Fruit fly (Drosophila melanogaster) whole organism, embryonic: ENCODE data around the gene Nup358.
A peak's percentile ranks its signal among the peaks of the same experiment; 100 is the strongest.

Experiments
- Adf1 ChIP-seq: fragments of 200-800 bp; sonication (Bioruptor generic); IDR thresholded peaks from 2 replicates; pipeline ENCODE4 v1.3.6; 2022; ENCODE audit warnings: missing biosample characterization, missing genetic modification characterization
- Bdp1 ChIP-seq: fragments of 200-800 bp; sonication (Bioruptor generic); optimal IDR thresholded peaks from 3 replicates; lab custom pipeline; 2016; ENCODE audit warnings: missing biosample characterization, missing genetic modification characterization
- CG10431 ChIP-seq: fragments of 200-800 bp; sonication (Bioruptor generic); optimal IDR thresholded peaks from 3 replicates; lab custom pipeline; 2018; ENCODE audit warnings: missing biosample characterization, mild to moderate bottlenecking, missing genetic modification characterization
- CG11456 ChIP-seq: fragments of 200-800 bp; sonication (Bioruptor generic); IDR thresholded peaks from 3 replicates; pipeline ENCODE4 v1.3.6; 2022; ENCODE audit warnings: missing biosample characterization, missing genetic modification characterization
- CG12155 ChIP-seq: fragments of 200-800 bp; sonication (Bioruptor generic); optimal IDR thresholded peaks from 3 replicates; lab custom pipeline; 2016; ENCODE audit warnings: missing biosample characterization, missing genetic modification characterization
- CG12744 ChIP-seq: fragments of 200-800 bp; sonication (Bioruptor generic); optimal IDR thresholded peaks from 2 replicates; lab custom pipeline; 2016; ENCODE audit warnings: missing biosample characterization, missing genetic modification characterization
- CG13624 ChIP-seq: fragments of 200-800 bp; sonication (Bioruptor generic); optimal IDR thresholded peaks from 2 replicates; lab custom pipeline; 2016; ENCODE audit warnings: missing biosample characterization, missing genetic modification characterization
- CG15696 ChIP-seq: fragments of 200-800 bp; sonication (Bioruptor generic); optimal IDR thresholded peaks from 2 replicates; lab custom pipeline; 2019; ENCODE audit warnings: missing biosample characterization, mild to moderate bottlenecking, missing genetic modification characterization, moderate library complexity
- CG16779 ChIP-seq: fragments of 200-800 bp; sonication (Bioruptor generic); IDR thresholded peaks from 2 replicates; pipeline ENCODE4 v1.3.6; 2022; ENCODE audit warnings: missing biosample characterization, missing genetic modification characterization
- CG17385 ChIP-seq: fragments of 200-800 bp; sonication (Bioruptor generic); optimal IDR thresholded peaks from 3 replicates; lab custom pipeline; 2018; ENCODE audit warnings: missing biosample characterization, mild to moderate bottlenecking, missing genetic modification characterization
- CG33557 ChIP-seq: fragments of 200-800 bp; sonication (Bioruptor generic); optimal IDR thresholded peaks from 2 replicates; lab custom pipeline; 2019; ENCODE audit warnings: missing biosample characterization, mild to moderate bottlenecking, missing genetic modification characterization, moderate library complexity
- CG34422 ChIP-seq: fragments of 200-800 bp; sonication (Bioruptor generic); IDR thresholded peaks from 3 replicates; pipeline ENCODE4 v1.3.6; 2022; ENCODE audit warnings: missing biosample characterization, missing genetic modification characterization
- CG3847 ChIP-seq: fragments of 200-800 bp; sonication (Bioruptor generic); IDR thresholded peaks from 2 replicates; pipeline ENCODE4 v1.3.6; 2022; ENCODE audit warnings: missing biosample characterization, missing genetic modification characterization
- CG4854 ChIP-seq: fragments of 200-800 bp; sonication (Bioruptor generic); optimal IDR thresholded peaks from 2 replicates; lab custom pipeline; 2016; ENCODE audit warnings: missing biosample characterization, missing genetic modification characterization, inconsistent platforms
- CG6175 ChIP-seq: fragments of 200-800 bp; sonication (Bioruptor generic); IDR thresholded peaks from 3 replicates; pipeline ENCODE4 v1.3.6; 2022; ENCODE audit warnings: missing biosample characterization, missing genetic modification characterization
- CG8765 ChIP-seq: fragments of 200-800 bp; sonication (Bioruptor generic); IDR thresholded peaks from 2 replicates; pipeline ENCODE4 v1.3.6; 2022; ENCODE audit warnings: missing biosample characterization, missing genetic modification characterization
- CTCF ChIP-seq: fragments of 200-800 bp; sonication (Bioruptor generic); optimal IDR thresholded peaks from 2 replicates; lab custom pipeline; 2017; ENCODE audit warnings: missing biosample characterization, mild to moderate bottlenecking, missing genetic modification characterization, moderate library complexity
- Dbx ChIP-seq: fragments of 200-800 bp; sonication (Bioruptor generic); IDR thresholded peaks from 3 replicates; pipeline ENCODE4 v1.3.6; 2022; ENCODE audit warnings: missing biosample characterization, missing genetic modification characterization
- H2.0 ChIP-seq: fragments of 200-800 bp; sonication (Bioruptor generic); IDR thresholded peaks from 2 replicates; pipeline ENCODE4 v1.3.6; 2022; ENCODE audit warnings: missing biosample characterization, missing genetic modification characterization
- HHEX ChIP-seq: fragments of 200-800 bp; sonication (Bioruptor generic); optimal IDR thresholded peaks from 3 replicates; lab custom pipeline; 2017; ENCODE audit warnings: missing biosample characterization, mild to moderate bottlenecking, missing genetic modification characterization, missing genetic modification reagents
- Sin3A ChIP-seq: fragments of >200 bp; optimal IDR thresholded peaks from 2 replicates; lab custom pipeline; 2018
- amos ChIP-seq: fragments of 200-800 bp; sonication (Bioruptor generic); IDR thresholded peaks from 2 replicates; pipeline ENCODE4 v1.3.6; 2022; ENCODE audit warnings: missing biosample characterization, missing genetic modification characterization; ENCODE audit not compliant: partially characterized antibody
- bcd ChIP-seq: fragments of 200-800 bp; sonication (Bioruptor generic); optimal IDR thresholded peaks from 2 replicates; lab custom pipeline; 2017; ENCODE audit warnings: missing biosample characterization, mild to moderate bottlenecking, missing genetic modification characterization
- crol ChIP-seq: fragments of 200-800 bp; sonication (Bioruptor generic); IDR thresholded peaks from 2 replicates; pipeline ENCODE4 v1.3.6; 2022; ENCODE audit warnings: missing biosample characterization, missing genetic modification characterization
- dimm ChIP-seq: fragments of 200-800 bp; sonication (Bioruptor generic); IDR thresholded peaks from 2 replicates; pipeline ENCODE4 v1.3.6; 2022; ENCODE audit warnings: missing biosample characterization, missing genetic modification characterization
- exex ChIP-seq: fragments of 200-800 bp; sonication (Bioruptor generic); optimal IDR thresholded peaks from 4 replicates; lab custom pipeline; 2018; ENCODE audit warnings: missing biosample characterization, mild to moderate bottlenecking, missing genetic modification characterization, moderate library complexity
- fd102C ChIP-seq: fragments of 200-800 bp; sonication (Bioruptor generic); optimal IDR thresholded peaks from 2 replicates; lab custom pipeline; 2018; ENCODE audit warnings: missing biosample characterization, mild to moderate bottlenecking, missing genetic modification characterization, moderate library complexity
- fd3F ChIP-seq: fragments of 200-800 bp; sonication (Bioruptor generic); optimal IDR thresholded peaks from 2 replicates; lab custom pipeline; 2018; ENCODE audit warnings: missing biosample characterization, mild to moderate bottlenecking, missing genetic modification characterization, moderate library complexity
- fru ChIP-seq: fragments of >200 bp; optimal IDR thresholded peaks from 2 replicates; lab custom pipeline; 2017
- fu2 ChIP-seq: fragments of 200-800 bp; sonication (Bioruptor generic); optimal IDR thresholded peaks from 2 replicates; lab custom pipeline; 2016; ENCODE audit warnings: missing biosample characterization, missing genetic modification characterization
- gcm2 ChIP-seq: fragments of 200-800 bp; sonication (Bioruptor generic); optimal IDR thresholded peaks from 2 replicates; lab custom pipeline; 2016; ENCODE audit warnings: missing biosample characterization, missing genetic modification characterization
- hbn ChIP-seq: fragments of 200-800 bp; sonication (Bioruptor generic); IDR thresholded peaks from 2 replicates; pipeline ENCODE4 v1.3.6; 2022; ENCODE audit warnings: missing biosample characterization, missing genetic modification characterization; ENCODE audit not compliant: partially characterized antibody
- ind ChIP-seq: fragments of 200-800 bp; sonication (Bioruptor generic); optimal IDR thresholded peaks from 3 replicates; lab custom pipeline; 2016; ENCODE audit warnings: missing biosample characterization, missing genetic modification characterization
- kay ChIP-seq: fragments of 200-800 bp; sonication (Bioruptor generic); optimal IDR thresholded peaks from 2 replicates; lab custom pipeline; 2016; ENCODE audit warnings: missing biosample characterization, missing genetic modification characterization
- ken ChIP-seq: fragments of 200-800 bp; sonication (Bioruptor generic); IDR thresholded peaks from 3 replicates; pipeline ENCODE4 v1.3.6; 2022; ENCODE audit warnings: missing biosample characterization, missing genetic modification characterization
- knrl ChIP-seq: fragments of 200-800 bp; sonication (Bioruptor generic); IDR thresholded peaks from 3 replicates; pipeline ENCODE4 v1.3.6; 2022; ENCODE audit warnings: missing biosample characterization, missing genetic modification characterization; ENCODE audit not compliant: partially characterized antibody
- lilli ChIP-seq: fragments of 200-800 bp; sonication (Bioruptor generic); optimal IDR thresholded peaks from 3 replicates; lab custom pipeline; 2016; ENCODE audit warnings: missing biosample characterization, missing genetic modification characterization
- lov ChIP-seq, 2 experiments: fragments of 200-800 bp in 1 of 2; fragments of >200 bp in 1 of 2; sonication (Bioruptor generic) in 1 of 2; IDR thresholded peaks in 1 of 2; optimal IDR thresholded peaks in 1 of 2; 2 replicates in 1 of 2; 3 replicates in 1 of 2; pipeline versions ENCODE4 v1.3.6 to Lab custom; 2017 to 2022; ENCODE audit warnings: missing biosample characterization in 1 of 2, missing genetic modification characterization in 1 of 2
- maf-S ChIP-seq: fragments of 200-800 bp; sonication (Bioruptor generic); optimal IDR thresholded peaks from 2 replicates; lab custom pipeline; 2016; ENCODE audit warnings: missing biosample characterization, missing genetic modification characterization
- nerfin-1 ChIP-seq: fragments of 200-800 bp; sonication (Bioruptor generic); optimal IDR thresholded peaks from 3 replicates; lab custom pipeline; 2019; ENCODE audit warnings: missing biosample characterization, mild to moderate bottlenecking, missing genetic modification characterization, moderate library complexity
- oc ChIP-seq: fragments of 200-800 bp; sonication (Bioruptor generic); optimal IDR thresholded peaks from 2 replicates; lab custom pipeline; 2018; ENCODE audit warnings: missing biosample characterization, mild to moderate bottlenecking, missing genetic modification characterization, moderate library complexity
- onecut ChIP-seq: fragments of 200-800 bp; sonication (Bioruptor generic); IDR thresholded peaks from 2 replicates; pipeline ENCODE4 v1.3.6; 2022; ENCODE audit warnings: missing biosample characterization, missing genetic modification characterization
- pzg ChIP-seq: fragments of 200-800 bp; sonication (Bioruptor generic); optimal IDR thresholded peaks from 3 replicates; lab custom pipeline; 2018; ENCODE audit warnings: missing biosample characterization, mild to moderate bottlenecking, missing genetic modification characterization, moderate library complexity
- seq ChIP-seq: fragments of 200-800 bp; sonication (Bioruptor generic); IDR thresholded peaks from 2 replicates; pipeline ENCODE4 v1.3.6; 2022; ENCODE audit warnings: missing biosample characterization, missing genetic modification characterization
- tin ChIP-seq: fragments of 200-800 bp; sonication (Bioruptor generic); optimal IDR thresholded peaks from 3 replicates; lab custom pipeline; 2016; ENCODE audit warnings: missing biosample characterization, missing genetic modification characterization
- ttk ChIP-seq: fragments of 200-800 bp; sonication (Bioruptor generic); IDR thresholded peaks from 2 replicates; pipeline ENCODE4 v2.1.2; 2022; ENCODE audit warnings: missing biosample characterization, missing genetic modification characterization
- tup ChIP-seq: fragments of 200-800 bp; sonication (Bioruptor generic); optimal IDR thresholded peaks from 2 replicates; lab custom pipeline; 2016; ENCODE audit warnings: missing biosample characterization, mild to moderate bottlenecking, missing genetic modification characterization, moderate library complexity
- twi ChIP-seq: fragments of 200-800 bp; optimal IDR thresholded peaks from 2 replicates; lab custom pipeline; 2019; ENCODE audit warnings: missing biosample characterization, mild to moderate bottlenecking, missing genetic modification characterization, moderate library complexity
- tx ChIP-seq: fragments of 200-800 bp; sonication (Bioruptor generic); optimal IDR thresholded peaks from 2 replicates; lab custom pipeline; 2016; ENCODE audit warnings: missing biosample characterization, missing genetic modification characterization
- unpg ChIP-seq: fragments of 200-800 bp; sonication (Bioruptor generic); optimal IDR thresholded peaks from 3 replicates; lab custom pipeline; 2018; ENCODE audit warnings: missing biosample characterization, mild to moderate bottlenecking, missing genetic modification characterization, moderate library complexity
- wor ChIP-seq: fragments of 200-800 bp; sonication (Bioruptor generic); IDR thresholded peaks from 2 replicates; pipeline ENCODE4 v1.3.6; 2022; ENCODE audit warnings: missing biosample characterization, missing genetic modification characterization
- yki ChIP-seq: fragments of >200 bp; optimal IDR thresholded peaks from 3 replicates; lab custom pipeline; 2018

The Nup358 gene

DNA sequence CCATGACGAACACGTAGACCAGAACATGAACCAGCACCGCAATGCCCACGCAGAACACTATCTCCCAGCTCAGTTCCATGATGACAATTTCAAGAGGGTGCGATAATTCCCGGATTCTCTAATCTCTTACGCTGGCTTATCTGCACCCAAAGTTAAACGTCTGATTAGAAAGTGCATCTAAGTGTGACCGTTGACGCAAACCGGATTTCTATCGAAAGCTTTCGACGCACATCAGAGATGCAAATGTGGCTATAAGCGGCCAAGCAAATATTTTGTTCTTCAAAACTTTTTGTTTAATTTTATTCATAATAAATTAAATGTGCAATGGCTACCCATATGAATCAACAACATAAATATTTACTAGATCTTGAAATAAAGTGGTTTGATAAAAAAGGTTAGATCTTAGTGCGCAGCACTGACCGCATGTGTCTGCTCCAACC lies 13.2 kb downstream of the Nup358 start, which contains the start of the genes Kdsr and CG11858 (continued):
- peak; percentile 28 for TF ChIP-seq nerfin-1 (tag; lab: Kevin White, UChicago)
- peak; percentile 61 for TF ChIP-seq CG13624 (GFP tag; lab: Kevin White, UChicago)
- no peak for TF ChIP-seq CTCF
- no peak for TF ChIP-seq lov (optimal IDR thresholded peaks at IDR 0.05; lab: Kevin White, UChicago)
- 0 out of 3 replicates have a peak, but pooled peaks have one; percentile 63 for TF ChIP-seq lov (GFP tag; IDR thresholded peaks at IDR 0.05; lab: Robert Waterston, UW)
- peak; percentile 61 for TF ChIP-seq pzg (GFP tag; lab: Kevin White, UChicago)
- TF ChIP-seq tup (GFP tag; lab: Kevin White, UChicago), result peak; percentile 9
- peak; percentile 26 for TF ChIP-seq CG33557 (GFP tag; lab: Kevin White, UChicago)
- TF ChIP-seq twi (tag; lab: Kevin White, UChicago), result peak; percentile 30
- TF ChIP-seq maf-S (GFP tag; lab: Kevin White, UChicago), result peak; percentile 40
- TF ChIP-seq yki, result no peak
- peak; percentile 21 for TF ChIP-seq fu2 (GFP tag; lab: Kevin White, UChicago)
- no peak for TF ChIP-seq amos (GFP tag; lab: Robert Waterston, UW)
- peak; percentile 35; the same call in 1 of the 2 replicates for TF ChIP-seq hbn
- TF ChIP-seq HHEX, result peak; percentile 12
- peak; percentile 34 for TF ChIP-seq tin (GFP tag; lab: Kevin White, UChicago)
- TF ChIP-seq CG3847 (GFP tag; lab: Robert Waterston, UW), result peak; percentile 68
- TF ChIP-seq CG10431 (GFP tag; lab: Kevin White, UChicago), result no peak
- peak; percentile 63 for TF ChIP-seq exex (tag; lab: Kevin White, UChicago)
- TF ChIP-seq CG6175, result no peak
- no peak for TF ChIP-seq knrl (GFP tag; lab: Robert Waterston, UW)
- peak; percentile 42 for TF ChIP-seq CG15696 (tag; lab: Kevin White, UChicago)
- peak; percentile 27 for TF ChIP-seq Bdp1 (GFP tag; lab: Kevin White, UChicago)
- TF ChIP-seq oc (tag; lab: Kevin White, UChicago), result peak; percentile 67
- no peak; the same call in 1 of the 2 replicates for TF ChIP-seq onecut (GFP tag; lab: Robert Waterston, UW)
- peak; percentile 55; the same call in 1 of the 2 replicates for TF ChIP-seq seq
- TF ChIP-seq CG8765 (GFP tag; lab: Robert Waterston, UW), result peak; percentile 53
- peak; percentile 46; the same call in 1 of the 2 replicates for TF ChIP-seq wor (GFP tag; lab: Robert Waterston, UW)
- peak; percentile 83 for TF ChIP-seq lilli (GFP tag; lab: Kevin White, UChicago)
- 0 out of 3 replicates have a peak, but pooled peaks have one; percentile 34 for TF ChIP-seq CG11456 (GFP tag; lab: Robert Waterston, UW)
- TF ChIP-seq CG17385 (GFP tag; lab: Kevin White, UChicago), result peak; percentile 29
- no peak for TF ChIP-seq crol
- no peak for TF ChIP-seq dimm (GFP tag; lab: Robert Waterston, UW)
- TF ChIP-seq fd102C (GFP tag; lab: Kevin White, UChicago), result no peak
- peak; percentile 70; the same call in 2 of the 3 replicates for TF ChIP-seq ken (GFP tag; lab: Robert Waterston, UW)
- peak; percentile 59 for TF ChIP-seq Sin3A (lab: Kevin White, UChicago)
- TF ChIP-seq Adf1, result peak; percentile 54
- peak; percentile 72 for TF ChIP-seq unpg (GFP tag; lab: Kevin White, UChicago)
- peak; percentile 70; the same call in 2 of the 3 replicates for TF ChIP-seq CG34422 (GFP tag; lab: Robert Waterston, UW)
- no peak for TF ChIP-seq CG16779 (GFP tag; lab: Robert Waterston, UW)
- peak; percentile 43; the same call in 1 of the 2 replicates for TF ChIP-seq ttk (GFP tag; lab: Robert Waterston, UW)
- TF ChIP-seq fru, result no peak
- peak; percentile 55 for TF ChIP-seq CG4854
- peak; percentile 54 for TF ChIP-seq CG12155 (GFP tag; lab: Kevin White, UChicago)
- TF ChIP-seq Dbx, result peak; percentile 61; the same call in 1 of the 3 replicates
- TF ChIP-seq gcm2 (GFP tag; lab: Kevin White, UChicago), result peak; percentile 28
- TF ChIP-seq tx (GFP tag; lab: Kevin White, UChicago), result peak; percentile 26
- peak; percentile 35 for TF ChIP-seq kay (GFP tag; lab: Kevin White, UChicago)
- peak; percentile 47 for TF ChIP-seq fd3F
- TF ChIP-seq bcd, result no peak
- peak; percentile 40 for TF ChIP-seq CG12744 (GFP tag; lab: Kevin White, UChicago)
- TF ChIP-seq ind, result peak; percentile 66
- peak; percentile 60; the same call in 1 of the 2 replicates for TF ChIP-seq H2.0
